Fruit fly (Drosophila melanogaster) whole organism, embryonic: ENCODE results near the gene CG14805.
A peak's percentile ranks its signal among the peaks of the same experiment; 100 is the strongest.

Experiments used
- Aef1 ChIP-seq: fragments of 200-800 bp; sonication (Bioruptor generic); IDR thresholded peaks from 3 replicates; pipeline ENCODE4 v1.3.6; 2022; ENCODE audit warnings: missing biosample characterization, missing genetic modification characterization
- Antp ChIP-seq: fragments of 200-800 bp; sonication (Bioruptor generic); optimal IDR thresholded peaks from 3 replicates; lab custom pipeline; 2016; ENCODE audit warnings: missing biosample characterization, missing genetic modification characterization
- Blimp-1 ChIP-seq: fragments of 200-800 bp; sonication (Bioruptor generic); optimal IDR thresholded peaks from 3 replicates; lab custom pipeline; 2018; ENCODE audit warnings: missing biosample characterization, missing genetic modification characterization, mild to moderate bottlenecking, moderate library complexity, missing genetic modification reagents
- CG10267 ChIP-seq: fragments of 200-800 bp; sonication (Bioruptor generic); optimal IDR thresholded peaks from 2 replicates; lab custom pipeline; 2018; ENCODE audit warnings: missing biosample characterization, mild to moderate bottlenecking, missing genetic modification characterization, moderate library complexity
- CG10321 ChIP-seq: fragments of 200-800 bp; sonication (Bioruptor generic); IDR thresholded peaks from 2 replicates; pipeline ENCODE4 v1.3.6; 2022; ENCODE audit warnings: missing biosample characterization, missing genetic modification characterization
- CG10959 ChIP-seq: fragments of 200-800 bp; sonication (Bioruptor generic); IDR thresholded peaks from 2 replicates; pipeline ENCODE4 v1.3.6; 2022; ENCODE audit warnings: missing biosample characterization, missing genetic modification characterization
- CG11696 ChIP-seq: fragments of 200-800 bp; sonication (Bioruptor generic); IDR thresholded peaks from 2 replicates; pipeline ENCODE4 v1.3.6; 2022; ENCODE audit warnings: missing biosample characterization, missing genetic modification characterization
- CG12942 ChIP-seq: fragments of 200-800 bp; sonication (Bioruptor generic); optimal IDR thresholded peaks from 3 replicates; lab custom pipeline; 2016; ENCODE audit warnings: missing biosample characterization, missing genetic modification characterization
- CG15479 ChIP-seq: fragments of 200-800 bp; sonication (Bioruptor generic); optimal IDR thresholded peaks from 3 replicates; lab custom pipeline; 2019; ENCODE audit warnings: missing biosample characterization, mild to moderate bottlenecking, missing genetic modification characterization, moderate library complexity
- CG1647 ChIP-seq: fragments of 200-800 bp; sonication (Bioruptor generic); optimal IDR thresholded peaks from 3 replicates; lab custom pipeline; 2016; ENCODE audit warnings: missing biosample characterization, missing genetic modification characterization
- CG17385 ChIP-seq: fragments of 200-800 bp; sonication (Bioruptor generic); optimal IDR thresholded peaks from 3 replicates; lab custom pipeline; 2018; ENCODE audit warnings: missing biosample characterization, mild to moderate bottlenecking, missing genetic modification characterization
- CG1832 ChIP-seq: fragments of 200-800 bp; sonication (Bioruptor generic); optimal IDR thresholded peaks from 2 replicates; lab custom pipeline; 2017; ENCODE audit warnings: missing biosample characterization, mild to moderate bottlenecking, missing genetic modification characterization, inconsistent platforms
- CG2116 ChIP-seq: fragments of 200-800 bp; sonication (Bioruptor generic); optimal IDR thresholded peaks from 3 replicates; lab custom pipeline; 2018; ENCODE audit warnings: missing biosample characterization, mild to moderate bottlenecking, missing genetic modification characterization
- CG32532 ChIP-seq: fragments of 200-800 bp; sonication (Bioruptor generic); IDR thresholded peaks from 2 replicates; pipeline ENCODE4 v1.3.6; 2022; ENCODE audit warnings: missing biosample characterization, missing genetic modification characterization
- CG34422 ChIP-seq: fragments of 200-800 bp; sonication (Bioruptor generic); IDR thresholded peaks from 3 replicates; pipeline ENCODE4 v1.3.6; 2022; ENCODE audit warnings: missing biosample characterization, missing genetic modification characterization
- CG4282 ChIP-seq: fragments of 200-800 bp; sonication (Bioruptor generic); optimal IDR thresholded peaks from 2 replicates; lab custom pipeline; 2016; ENCODE audit warnings: missing biosample characterization, missing genetic modification characterization
- CG4360 ChIP-seq: fragments of 200-800 bp; sonication (Bioruptor generic); IDR thresholded peaks from 2 replicates; pipeline ENCODE4 v1.3.6; 2022; ENCODE audit warnings: missing biosample characterization, missing genetic modification characterization
- CG7271 ChIP-seq: fragments of 200-800 bp; sonication (Bioruptor generic); optimal IDR thresholded peaks from 2 replicates; lab custom pipeline; 2018; ENCODE audit warnings: missing biosample characterization, mild to moderate bottlenecking, missing genetic modification characterization, moderate library complexity
- CG7987 ChIP-seq: fragments of 200-800 bp; sonication (Bioruptor generic); optimal IDR thresholded peaks from 2 replicates; lab custom pipeline; 2018; ENCODE audit warnings: missing biosample characterization, mild to moderate bottlenecking, missing genetic modification characterization, moderate library complexity
- CG8089 ChIP-seq: fragments of 200-800 bp; sonication (Bioruptor generic); optimal IDR thresholded peaks from 3 replicates; lab custom pipeline; 2016; ENCODE audit warnings: missing biosample characterization, missing genetic modification characterization
- CG8388 ChIP-seq: fragments of 200-800 bp; sonication (Bioruptor generic); optimal IDR thresholded peaks from 2 replicates; lab custom pipeline; 2019; ENCODE audit warnings: missing biosample characterization, mild to moderate bottlenecking, missing genetic modification characterization, moderate library complexity
- D19B ChIP-seq: fragments of 200-800 bp; sonication (Bioruptor generic); optimal IDR thresholded peaks from 2 replicates; lab custom pipeline; 2017; ENCODE audit warnings: missing biosample characterization, mild to moderate bottlenecking, missing genetic modification characterization
- Ets65A ChIP-seq: fragments of 200-800 bp; sonication (Bioruptor generic); peaks from one replicate; lab custom pipeline; 2016; ENCODE audit warnings: missing biosample characterization, missing genetic modification characterization
- Hr39 ChIP-seq: fragments of >200 bp; optimal IDR thresholded peaks from 2 replicates; lab custom pipeline; 2017
- Scr ChIP-seq: fragments of 200-800 bp; sonication (Bioruptor generic); IDR thresholded peaks from 2 replicates; pipeline ENCODE4 v1.3.6; 2022; ENCODE audit warnings: missing biosample characterization, missing genetic modification characterization; ENCODE audit not compliant: partially characterized antibody
- Sox102F ChIP-seq: fragments of 200-800 bp; sonication (Bioruptor generic); optimal IDR thresholded peaks from 2 replicates; lab custom pipeline; 2018; ENCODE audit warnings: missing biosample characterization, mild to moderate bottlenecking, missing genetic modification characterization, moderate library complexity
- YL-1 ChIP-seq: fragments of 200-800 bp; sonication (Bioruptor generic); optimal IDR thresholded peaks from 3 replicates; lab custom pipeline; 2017; ENCODE audit warnings: missing biosample characterization, mild to moderate bottlenecking, missing genetic modification characterization
- ab ChIP-seq: fragments of 200-800 bp; sonication (Bioruptor generic); optimal IDR thresholded peaks from 2 replicates; lab custom pipeline; 2016; ENCODE audit warnings: missing biosample characterization, missing genetic modification characterization
- amos ChIP-seq: fragments of 200-800 bp; sonication (Bioruptor generic); IDR thresholded peaks from 2 replicates; pipeline ENCODE4 v1.3.6; 2022; ENCODE audit warnings: missing biosample characterization, missing genetic modification characterization; ENCODE audit not compliant: partially characterized antibody
- chinmo ChIP-seq: fragments of 200-800 bp; sonication (Bioruptor generic); IDR thresholded peaks from 4 replicates; pipeline ENCODE4 v1.3.6; 2022; ENCODE audit warnings: missing biosample characterization, missing genetic modification characterization; ENCODE audit not compliant: partially characterized antibody
- dmrt99B ChIP-seq: fragments of 200-800 bp; sonication (Bioruptor generic); optimal IDR thresholded peaks from 2 replicates; lab custom pipeline; 2018; ENCODE audit warnings: missing biosample characterization, mild to moderate bottlenecking, missing genetic modification characterization, moderate library complexity
- eve ChIP-seq, 2 experiments: fragments of >200 bp; optimal IDR thresholded peaks; 2 replicates each; lab custom pipeline; 2017; ENCODE audit warnings: missing biosample characterization in 2 of 2, missing genetic modification characterization in 2 of 2
- gem ChIP-seq: fragments of 200-800 bp; sonication (Bioruptor generic); optimal IDR thresholded peaks from 2 replicates; lab custom pipeline; 2019; ENCODE audit warnings: missing biosample characterization, mild to moderate bottlenecking, missing genetic modification characterization, moderate library complexity
- gt ChIP-seq: fragments of 200-800 bp; sonication (Bioruptor generic); IDR thresholded peaks from 2 replicates; pipeline ENCODE4 v1.3.6; 2022; ENCODE audit warnings: missing biosample characterization, missing genetic modification characterization
- jigr1 ChIP-seq: fragments of 200-800 bp; sonication (Bioruptor generic); IDR thresholded peaks from 3 replicates; pipeline ENCODE4 v1.3.6; 2022; ENCODE audit warnings: missing biosample characterization, missing genetic modification characterization
- lbe ChIP-seq: fragments of 200-800 bp; sonication (Bioruptor generic); optimal IDR thresholded peaks from 2 replicates; lab custom pipeline; 2016; ENCODE audit warnings: missing biosample characterization, mild to moderate bottlenecking, missing genetic modification characterization
- lola ChIP-seq, 3 experiments: fragments of >200 bp in 2 of 3; fragments of 200-800 bp in 1 of 3; sonication (Bioruptor generic) in 1 of 3; optimal IDR thresholded peaks; 2 replicates each; lab custom pipeline; 2017 to 2019; ENCODE audit warnings: missing biosample characterization in 3 of 3, missing genetic modification characterization in 3 of 3, mild to moderate bottlenecking in 1 of 3, moderate library complexity in 1 of 3
- lov ChIP-seq, 2 experiments: fragments of 200-800 bp in 1 of 2; fragments of >200 bp in 1 of 2; sonication (Bioruptor generic) in 1 of 2; IDR thresholded peaks in 1 of 2; optimal IDR thresholded peaks in 1 of 2; 2 replicates in 1 of 2; 3 replicates in 1 of 2; pipeline versions ENCODE4 v1.3.6 to Lab custom; 2017 to 2022; ENCODE audit warnings: missing biosample characterization in 1 of 2, missing genetic modification characterization in 1 of 2
- odd ChIP-seq: fragments of 200-800 bp; sonication (Bioruptor generic); optimal IDR thresholded peaks from 2 replicates; lab custom pipeline; 2017; ENCODE audit warnings: missing biosample characterization, mild to moderate bottlenecking, missing genetic modification characterization
- onecut ChIP-seq: fragments of 200-800 bp; sonication (Bioruptor generic); IDR thresholded peaks from 2 replicates; pipeline ENCODE4 v1.3.6; 2022; ENCODE audit warnings: missing biosample characterization, missing genetic modification characterization
- otp ChIP-seq: fragments of 200-800 bp; sonication (Bioruptor generic); IDR thresholded peaks from 3 replicates; pipeline ENCODE4, ENCODE4 v1.3.6; 2022; ENCODE audit warnings: missing biosample characterization, missing genetic modification characterization
- sens ChIP-seq: fragments of 200-800 bp; sonication (Bioruptor generic); peaks from one replicate; lab custom pipeline; 2016; ENCODE audit warnings: missing biosample characterization, missing genetic modification characterization
- seq ChIP-seq: fragments of 200-800 bp; sonication (Bioruptor generic); IDR thresholded peaks from 2 replicates; pipeline ENCODE4 v1.3.6; 2022; ENCODE audit warnings: missing biosample characterization, missing genetic modification characterization
- slbo ChIP-seq: fragments of 200-800 bp; sonication (Bioruptor generic); IDR thresholded peaks from 2 replicates; pipeline ENCODE4 v1.3.6; 2022; ENCODE audit warnings: missing biosample characterization, missing genetic modification characterization
- sna ChIP-seq: fragments of 200-800 bp; sonication (Bioruptor generic); IDR thresholded peaks from 2 replicates; pipeline ENCODE4 v1.3.6; 2022; ENCODE audit warnings: missing biosample characterization, missing genetic modification characterization; ENCODE audit not compliant: partially characterized antibody
- ssp ChIP-seq: fragments of 200-800 bp; sonication (Bioruptor generic); IDR thresholded peaks from 2 replicates; pipeline ENCODE4 v1.3.6; 2022; ENCODE audit warnings: missing biosample characterization, missing genetic modification characterization
- stc ChIP-seq: fragments of 200-800 bp; sonication (Bioruptor generic); IDR thresholded peaks from 2 replicates; pipeline ENCODE4 v1.3.6; 2022; ENCODE audit warnings: missing biosample characterization, missing genetic modification characterization
- tio ChIP-seq: fragments of 200-800 bp; sonication (Bioruptor generic); optimal IDR thresholded peaks from 2 replicates; lab custom pipeline; 2017; ENCODE audit warnings: missing biosample characterization, missing genetic modification characterization, inconsistent platforms
- toy ChIP-seq: fragments of 200-800 bp; sonication (Bioruptor generic); IDR thresholded peaks from 2 replicates; pipeline ENCODE4 v1.3.6; 2022; ENCODE audit warnings: missing biosample characterization, missing genetic modification characterization
- unpg ChIP-seq: fragments of 200-800 bp; sonication (Bioruptor generic); optimal IDR thresholded peaks from 3 replicates; lab custom pipeline; 2018; ENCODE audit warnings: missing biosample characterization, mild to moderate bottlenecking, missing genetic modification characterization, moderate library complexity
- zfh2 ChIP-seq: fragments of 200-800 bp; sonication (Bioruptor generic); optimal IDR thresholded peaks from 2 replicates; lab custom pipeline; 2016; ENCODE audit warnings: missing biosample characterization, missing genetic modification characterization

CG14805 gene

DNA sequence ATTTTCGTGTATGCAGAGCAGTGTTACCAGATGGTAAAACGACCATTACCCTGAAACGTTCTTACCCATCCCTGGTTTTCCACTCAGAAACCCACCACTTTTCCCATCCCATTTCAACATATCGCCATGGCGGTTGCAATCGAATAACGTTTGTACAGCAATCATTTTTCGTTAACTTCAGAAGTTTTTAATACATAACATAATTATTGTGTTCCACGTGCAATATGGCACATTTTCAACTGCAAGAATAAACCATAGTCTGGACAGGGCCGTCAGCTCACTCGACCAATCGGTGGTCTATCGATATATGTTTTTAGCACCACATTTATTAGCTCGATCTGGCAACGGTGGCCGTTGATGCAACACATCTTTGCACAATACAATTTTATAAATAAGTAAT lies 12.8 kb downstream of the CG14805 start, which contains the start of the genes trr and mRpL16 (continued):
- TF ChIP-seq dmrt99B (tag; lab: Kevin White, UChicago) (no peak), Scr (GFP tag; lab: Robert Waterston, UW) (peak; percentile 83), CG8388 (GFP tag; lab: Kevin White, UChicago) (peak; percentile 26), onecut (GFP tag; lab: Robert Waterston, UW) (no peak), CG10267 (tag; lab: Kevin White, UChicago) (peak; percentile 60), jigr1 (no peak), CG7987 (GFP tag; lab: Kevin White, UChicago) (no peak), lola (GFP tag; optimal IDR thresholded peaks at IDR 0.05; lab: Kevin White, UChicago) (peak in 1 of 3 experiments; percentile 40), slbo (peak; percentile 64), tio (GFP tag; lab: Kevin White, UChicago) (no peak), ab (GFP tag; lab: Kevin White, UChicago) (no peak), CG2116 (GFP tag; lab: Kevin White, UChicago) (peak; percentile 93), CG8089 (GFP tag; lab: Kevin White, UChicago) (no peak), gt (GFP tag; lab: Robert Waterston, UW) (no peak), CG15479 (GFP tag; lab: Kevin White, UChicago) (peak; percentile 96), Antp (no peak), sens (GFP tag; lab: Kevin White, UChicago) (peak; percentile 86), toy (no peak), CG12942 (GFP tag; lab: Kevin White, UChicago) (peak; percentile 6), CG1647 (GFP tag; lab: Kevin White, UChicago) (no peak), otp (GFP tag; lab: Robert Waterston, UW) (no peak), lbe (GFP tag; lab: Kevin White, UChicago) (no peak), Ets65A (peak; percentile 86), D19B (no peak), CG11696 (GFP tag; lab: Robert Waterston, UW) (no peak), Sox102F (GFP tag; lab: Kevin White, UChicago) (no peak), amos (GFP tag; lab: Robert Waterston, UW) (peak; percentile 70), unpg (GFP tag; lab: Kevin White, UChicago) (peak; percentile 39), CG32532 (GFP tag; lab: Robert Waterston, UW) (peak; percentile 64), CG4282 (GFP tag; lab: Kevin White, UChicago) (no peak), zfh2 (GFP tag; lab: Kevin White, UChicago) (peak; percentile 65)

dm6 chrX:1893532-1893931 lies 16.4 kb downstream of the CG14805 start:
- TF ChIP-seq lov (optimal IDR thresholded peaks at IDR 0.05; lab: Kevin White, UChicago) (no peak), lov (GFP tag; IDR thresholded peaks at IDR 0.05; lab: Robert Waterston, UW) (no peak), YL-1 (GFP tag; lab: Kevin White, UChicago) (peak; percentile 11), sens (GFP tag; lab: Kevin White, UChicago) (peak; percentile 47), chinmo (GFP tag; lab: Robert Waterston, UW) (0 out of 4 replicates have a peak, but pooled peaks have one; percentile 18), ssp (GFP tag; lab: Robert Waterston, UW) (no peak), Hr39 (no peak), CG34422 (GFP tag; lab: Robert Waterston, UW) (no peak), Aef1 (GFP tag; lab: Robert Waterston, UW) (peak; percentile 18; the same call in 1 of the 3 replicates), eve (GFP tag; optimal IDR thresholded peaks at IDR 0.05; lab: Kevin White, UChicago) (no peak), CG17385 (peak; percentile 72), gem (tag; lab: Kevin White, UChicago) (no peak), CG7271 (tag; lab: Kevin White, UChicago) (no peak), Scr (GFP tag; lab: Robert Waterston, UW) (no peak), seq (GFP tag; lab: Robert Waterston, UW) (no peak), CG10321 (GFP tag; lab: Robert Waterston, UW) (peak; percentile 38; the same call in 1 of the 2 replicates), sna (GFP tag; lab: Robert Waterston, UW) (no peak), odd (GFP tag; lab: Kevin White, UChicago) (no peak), CG10959 (GFP tag; lab: Robert Waterston, UW) (no peak), stc (no peak), CG1832 (GFP tag; lab: Kevin White, UChicago) (peak; percentile 64), Blimp-1 (GFP tag; lab: Kevin White, UChicago) (peak; percentile 13), CG4360 (GFP tag; lab: Robert Waterston, UW) (peak; percentile 87)
